Worm (Caenorhabditis elegans): ENCODE measurements around the gene him-18.

Gene him-18

DNA sequence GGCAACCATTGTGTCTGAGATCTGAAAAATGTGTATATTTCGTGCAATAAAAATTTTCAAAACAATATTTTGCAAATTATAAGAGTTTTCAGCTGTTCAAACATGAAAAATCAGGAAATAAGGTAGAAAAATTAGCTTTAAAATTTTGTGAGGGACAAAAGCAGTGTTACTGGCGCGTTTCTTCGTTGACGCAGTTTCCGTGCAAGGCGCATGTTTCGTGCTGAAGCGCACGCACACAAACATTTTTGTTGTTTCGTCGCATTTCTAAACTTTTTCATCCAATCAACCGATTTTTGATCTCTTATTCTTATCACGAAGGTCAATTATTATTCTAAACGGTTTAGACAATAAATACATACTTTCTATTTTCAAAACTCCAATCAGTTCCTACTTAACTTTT is 21.7 kb downstream of the him-18 start, which contains the start of gene nifk-1:
Gene nifk-1, minus strand, starts transcription at position 27 of the 400 bp plus-strand sequence.
- TF ChIP-seq lin-39 (tag; optimal IDR thresholded peaks at IDR 0.05), result no peak
- no peak for TF ChIP-seq mdl-1 (tag; optimal IDR thresholded peaks at IDR 0.05)
- no peak for TF ChIP-seq unc-62 (GFP tag; optimal IDR thresholded peaks at IDR 0.05)
- TF ChIP-seq nhr-10 (tag; optimal IDR thresholded peaks at IDR 0.05), result no peak
- TF ChIP-seq snpc-4 (tag; optimal IDR thresholded peaks at IDR 0.05), result no peak
- TF ChIP-seq mbf-1 (tag; optimal IDR thresholded peaks at IDR 0.05), result no peak
- TF ChIP-seq elt-3 (tag; optimal IDR thresholded peaks at IDR 0.05), result no peak
- peak; percentile 76 for TF ChIP-seq gmeb-1 (tag; optimal IDR thresholded peaks at IDR 0.05)
- no peak for TF ChIP-seq nhr-77 (tag; optimal IDR thresholded peaks at IDR 0.05)
- peak; percentile 9 to 87 for TF ChIP-seq lsy-2 (tag; optimal IDR thresholded peaks at IDR 0.05)
- peak; percentile 58 for TF ChIP-seq sma-3 (GFP tag; optimal IDR thresholded peaks at IDR 0.05)
- peak; percentile 60 for TF ChIP-seq crh-2 (tag; optimal IDR thresholded peaks at IDR 0.05)
- TF ChIP-seq nhr-6 (tag; optimal IDR thresholded peaks at IDR 0.05), result no peak
- peak; percentile 86 for TF ChIP-seq C34F6.9 (tag; optimal IDR thresholded peaks at IDR 0.05)
- TF ChIP-seq R02D3.7 (tag; optimal IDR thresholded peaks at IDR 0.05), result no peak
- no peak for TF ChIP-seq nhr-11 (tag; optimal IDR thresholded peaks at IDR 0.05)
- TF ChIP-seq ztf-11 (tag; optimal IDR thresholded peaks at IDR 0.05), result no peak
- no peak for TF ChIP-seq mab-5 (tag; optimal IDR thresholded peaks at IDR 0.05)
- TF ChIP-seq zag-1 (tag; optimal IDR thresholded peaks at IDR 0.05), result no peak
- TF ChIP-seq lin-11 (tag; optimal IDR thresholded peaks at IDR 0.05), result peak; percentile 28
- TF ChIP-seq lin-13 (GFP tag; optimal IDR thresholded peaks at IDR 0.05), result peak; percentile 29
- TF ChIP-seq alr-1 (tag; optimal IDR thresholded peaks at IDR 0.05), result no peak
- TF ChIP-seq nhr-129 (tag; optimal IDR thresholded peaks at IDR 0.05), result peak; percentile 79
- TF ChIP-seq elt-1 (tag; optimal IDR thresholded peaks at IDR 0.05), result no peak
- no peak for TF ChIP-seq ZK546.5 (tag; optimal IDR thresholded peaks at IDR 0.05)
- peak; percentile 60 for TF ChIP-seq nhr-25 (tag; optimal IDR thresholded peaks at IDR 0.05)
- peak; percentile 70 for TF ChIP-seq fos-1 (tag; optimal IDR thresholded peaks at IDR 0.05)
- no peak for TF ChIP-seq ama-1 (optimal IDR thresholded peaks at IDR 0.05)
- TF ChIP-seq F13H6.1 (tag; optimal IDR thresholded peaks at IDR 0.05), result peak; percentile 50
- no peak for TF ChIP-seq ztf-4 (tag; optimal IDR thresholded peaks at IDR 0.05)
- TF ChIP-seq nhr-237 (tag; optimal IDR thresholded peaks at IDR 0.05), result no peak
- no peak for TF ChIP-seq nhr-12 (tag; optimal IDR thresholded peaks at IDR 0.05)
- no peak for TF ChIP-seq aly-2 (tag; optimal IDR thresholded peaks at IDR 0.05)
- peak; percentile 10 for TF ChIP-seq sem-4 (tag; optimal IDR thresholded peaks at IDR 0.05)
- no peak for TF ChIP-seq egl-27 (tag; optimal IDR thresholded peaks at IDR 0.05)
- TF ChIP-seq sma-9 (GFP tag; optimal IDR thresholded peaks at IDR 0.05), result peak; percentile 52
- TF ChIP-seq sma-9 (tag; optimal IDR thresholded peaks at IDR 0.05), result no peak
- peak; percentile 77 for TF ChIP-seq unc-55 (GFP tag; optimal IDR thresholded peaks at IDR 0.05)
- no peak for TF ChIP-seq ztf-1 (GFP tag; conservative IDR thresholded peaks at IDR 0.05)
- TF ChIP-seq peb-1 (tag; optimal IDR thresholded peaks at IDR 0.05), result no peak
- peak; percentile 21 for TF ChIP-seq nhr-21 (tag; optimal IDR thresholded peaks at IDR 0.05)
- no peak for TF ChIP-seq skn-1 (tag; optimal IDR thresholded peaks at IDR 0.05)
- TF ChIP-seq dmd-4 (tag; optimal IDR thresholded peaks at IDR 0.05), result no peak
- TF ChIP-seq unc-39 (tag; optimal IDR thresholded peaks at IDR 0.05), result no peak
- TF ChIP-seq nhr-23 (tag; optimal IDR thresholded peaks at IDR 0.05), result no peak
- TF ChIP-seq Y55F3AM.14 (GFP tag; optimal IDR thresholded peaks at IDR 0.05), result no peak
- TF ChIP-seq blmp-1 (tag; optimal IDR thresholded peaks at IDR 0.05; ENCODE audit: insufficient read depth), result peak; percentile 37
- TF ChIP-seq ceh-82 (tag; optimal IDR thresholded peaks at IDR 0.05), result no peak
- no peak for TF ChIP-seq ceh-16 (tag; optimal IDR thresholded peaks at IDR 0.05)

All from whole organism, L2 larva.